Worm (Caenorhabditis elegans): ENCODE measurements around the gene clec-31.

DNA sequence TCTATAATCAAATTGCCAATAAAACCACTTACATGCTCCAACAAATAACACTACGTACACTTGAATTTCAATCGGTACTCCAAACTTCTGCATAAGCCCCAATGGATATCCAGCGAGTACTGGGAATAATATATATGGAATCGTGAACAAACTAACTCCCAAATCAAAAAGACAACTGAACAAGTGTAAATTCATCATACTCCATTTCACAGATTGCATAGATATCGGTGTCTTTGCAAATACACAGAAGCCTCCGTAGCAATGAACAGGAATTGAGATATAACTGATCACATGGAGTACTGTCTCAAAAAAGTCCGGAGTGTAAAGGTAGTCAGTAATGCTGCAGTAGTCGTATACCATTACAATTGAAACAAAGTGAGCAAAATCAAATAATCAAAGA, 28.5 kb downstream of the clec-31 start, which contains the start of gene srh-214:
- TF ChIP-seq ceh-82 (tag; optimal IDR thresholded peaks at IDR 0.05) = no peak
- TF ChIP-seq nhr-28 (tag; optimal IDR thresholded peaks at IDR 0.05) = no peak
- no peak for TF ChIP-seq unc-62 (GFP tag; optimal IDR thresholded peaks at IDR 0.05)
- TF ChIP-seq unc-39 (tag; optimal IDR thresholded peaks at IDR 0.05) = no peak
- TF ChIP-seq ztf-11 (tag; optimal IDR thresholded peaks at IDR 0.05) = no peak
- TF ChIP-seq ama-1 (optimal IDR thresholded peaks at IDR 0.05) = no peak
- TF ChIP-seq lin-39 (tag; optimal IDR thresholded peaks at IDR 0.05) = no peak

Data from whole organism, L3 larva.